Fruit fly (Drosophila melanogaster) whole organism, adult: ENCODE data around the gene CG14451.
A peak's percentile ranks its signal among the peaks of the same experiment; 100 is the strongest.

Experiments used
- CG11617 ChIP-seq: fragments of 200-800 bp; sonication (Bioruptor generic); optimal IDR thresholded peaks from 2 replicates; lab custom pipeline; 2017; ENCODE audit warnings: mild to moderate bottlenecking, missing biosample characterization, missing genetic modification reagents, missing genetic modification characterization
- CG12768 ChIP-seq: fragments of 200-800 bp; sonication (Bioruptor generic); optimal IDR thresholded peaks from 2 replicates; lab custom pipeline; 2017; ENCODE audit warnings: missing biosample characterization, missing genetic modification characterization, mild to moderate bottlenecking, moderate library complexity, missing genetic modification reagents
- CG14711 ChIP-seq: fragments of 200-800 bp; sonication (Bioruptor generic); optimal IDR thresholded peaks from 2 replicates; lab custom pipeline; 2018; ENCODE audit warnings: missing biosample characterization, mild to moderate bottlenecking, missing genetic modification characterization, moderate library complexity
- CG1620 ChIP-seq: fragments of 200-800 bp; sonication (Bioruptor generic); optimal IDR thresholded peaks from 2 replicates; lab custom pipeline; 2016; ENCODE audit warnings: missing biosample characterization, missing genetic modification characterization
- CG33017 ChIP-seq: fragments of 200-800 bp; sonication (Bioruptor generic); optimal IDR thresholded peaks from 2 replicates; lab custom pipeline; 2018; ENCODE audit warnings: missing biosample characterization, mild to moderate bottlenecking, missing genetic modification characterization, moderate library complexity
- CG5204 ChIP-seq: fragments of 200-800 bp; sonication (Bioruptor generic); optimal IDR thresholded peaks from 2 replicates; lab custom pipeline; 2016; ENCODE audit warnings: missing biosample characterization, missing genetic modification characterization
- CG7045 ChIP-seq: fragments of 200-800 bp; sonication (Bioruptor generic); optimal IDR thresholded peaks from 2 replicates; lab custom pipeline; 2017; ENCODE audit warnings: missing biosample characterization, mild to moderate bottlenecking, missing genetic modification characterization
- CG7101 ChIP-seq: fragments of 200-800 bp; sonication (Bioruptor generic); optimal IDR thresholded peaks from 2 replicates; lab custom pipeline; 2018; ENCODE audit warnings: missing biosample characterization, mild to moderate bottlenecking, missing genetic modification characterization, moderate library complexity
- Clk ChIP-seq: fragments of 200-800 bp; sonication (Bioruptor generic); optimal IDR thresholded peaks from 2 replicates; lab custom pipeline; 2017; ENCODE audit warnings: missing biosample characterization, missing genetic modification characterization
- Crg-1 ChIP-seq: fragments of 200-800 bp; sonication (Bioruptor generic); optimal IDR thresholded peaks from 2 replicates; lab custom pipeline; 2016; ENCODE audit warnings: missing biosample characterization, missing genetic modification characterization
- Hr96 ChIP-seq: fragments of 200-800 bp; sonication (Bioruptor generic); optimal IDR thresholded peaks from 2 replicates; lab custom pipeline; 2016; ENCODE audit warnings: missing biosample characterization, missing genetic modification characterization
- Mnt ChIP-seq: fragments of 200-800 bp; sonication (Bioruptor generic); optimal IDR thresholded peaks from 2 replicates; lab custom pipeline; 2016; ENCODE audit warnings: missing biosample characterization, mild to moderate bottlenecking, missing genetic modification characterization
- bab1 ChIP-seq: fragments of 200-800 bp; sonication (Bioruptor generic); optimal IDR thresholded peaks from 3 replicates; lab custom pipeline; 2019; ENCODE audit warnings: missing biosample characterization, mild to moderate bottlenecking, missing genetic modification characterization, moderate library complexity
- cic ChIP-seq: fragments of 200-800 bp; sonication (Bioruptor generic); optimal IDR thresholded peaks from 2 replicates; lab custom pipeline; 2017; ENCODE audit warnings: missing biosample characterization, mild to moderate bottlenecking, missing genetic modification characterization, moderate library complexity
- cnc ChIP-seq, 2 experiments: fragments of >200 bp; optimal IDR thresholded peaks; 2 replicates each; lab custom pipeline; 2017
- kay ChIP-seq: fragments of 200-800 bp; sonication (Bioruptor generic); peaks from one replicate; lab custom pipeline; 2016; ENCODE audit warnings: missing biosample characterization, missing genetic modification characterization, borderline replicate concordance
- ovo ChIP-seq: fragments of 200-800 bp; sonication (Bioruptor generic); optimal IDR thresholded peaks from 2 replicates; lab custom pipeline; 2016; ENCODE audit warnings: missing biosample characterization, missing genetic modification characterization
- tj ChIP-seq: fragments of 200-800 bp; sonication (Bioruptor generic); optimal IDR thresholded peaks from 3 replicates; lab custom pipeline; 2017; ENCODE audit warnings: missing biosample characterization, mild to moderate bottlenecking, missing genetic modification characterization, moderate library complexity
- toe ChIP-seq: fragments of 200-800 bp; sonication (Bioruptor generic); optimal IDR thresholded peaks from 2 replicates; lab custom pipeline; 2016; ENCODE audit warnings: missing biosample characterization, missing genetic modification characterization

CG14451 gene

dm6 chr3L:22737732-22738611 lies 16.1 kb upstream of the CG14451 start, which contains the start of gene CG11241:
Gene CG11241, minus strand, starts transcription at chr3L:22738420.
- TF ChIP-seq CG7045 (GFP tag; lab: Kevin White, UChicago) (no peak), Hr96 (GFP tag; lab: Kevin White, UChicago) (peak; percentile 3), tj (GFP tag; lab: Kevin White, UChicago) (no peak), cic (GFP tag; lab: Kevin White, UChicago) (peak; percentile 10), Clk (GFP tag; lab: Kevin White, UChicago) (no peak), CG33017 (no peak), Mnt (GFP tag; lab: Kevin White, UChicago) (peak; percentile 74), ovo (GFP tag; lab: Kevin White, UChicago) (peak; percentile 30), kay (GFP tag; lab: Kevin White, UChicago) (peak; percentile 26), CG12768 (GFP tag; lab: Kevin White, UChicago) (peak; percentile 1)

dm6 chr3L:22733607-22734006 lies 11.7 kb upstream of the CG14451 start:
- TF ChIP-seq kay (GFP tag; lab: Kevin White, UChicago) = peak; percentile 54
- TF ChIP-seq cnc (optimal IDR thresholded peaks at IDR 0.05; lab: Kevin White, UChicago) = no peak
- TF ChIP-seq CG1620 (GFP tag; lab: Kevin White, UChicago) = no peak

- TF ChIP-seq CG12768 (GFP tag; lab: Kevin White, UChicago) (no peak), ovo (GFP tag; lab: Kevin White, UChicago) (no peak), CG1620 (GFP tag; lab: Kevin White, UChicago) (no peak), tj (GFP tag; lab: Kevin White, UChicago) (no peak), CG5204 (GFP tag; lab: Kevin White, UChicago) (no peak), Crg-1 (GFP tag; lab: Kevin White, UChicago) (no peak), cic (GFP tag; lab: Kevin White, UChicago) (no peak), cnc (optimal IDR thresholded peaks at IDR 0.05; lab: Kevin White, UChicago) (no peak), CG7045 (GFP tag; lab: Kevin White, UChicago) (no peak)
Measured at dm6 chr3L:22731393-22731792, 9.5 kb upstream of the CG14451 start.

dm6 chr3L:22729466-22729865 lies 7.6 kb upstream of the CG14451 start, which contains the start of gene CG32454:
Gene CG32454, plus strand, starts transcription at chr3L:22729766.
- TF ChIP-seq kay (GFP tag; lab: Kevin White, UChicago) (peak; percentile 71), cnc (optimal IDR thresholded peaks at IDR 0.05; lab: Kevin White, UChicago) (no peak)

dm6 chr3L:22727739-22728335 lies 5.9 kb upstream of the CG14451 start, which contains the start of the genes CG14450 and CG11367:
Gene CG14450, minus strand, starts transcription at chr3L:22727789.
Gene CG11367, plus strand, starts transcription at chr3L:22728111.
- TF ChIP-seq bab1 (GFP tag; lab: Kevin White, UChicago) (peak; percentile 34), CG14711 (peak; percentile 26), CG5204 (GFP tag; lab: Kevin White, UChicago) (peak; percentile 15), kay (GFP tag; lab: Kevin White, UChicago) (no peak), CG11617 (GFP tag; lab: Kevin White, UChicago) (peak; percentile 2), cnc (optimal IDR thresholded peaks at IDR 0.05; lab: Kevin White, UChicago) (no peak), cic (GFP tag; lab: Kevin White, UChicago) (peak; percentile 40), CG33017 (peak; percentile 19), ovo (GFP tag; lab: Kevin White, UChicago) (peak; percentile 16), CG12768 (GFP tag; lab: Kevin White, UChicago) (peak; percentile 19), CG1620 (GFP tag; lab: Kevin White, UChicago) (no peak), Mnt (GFP tag; lab: Kevin White, UChicago) (no peak), CG7045 (GFP tag; lab: Kevin White, UChicago) (no peak), CG7101 (no peak), toe (GFP tag; lab: Kevin White, UChicago) (no peak)

- TF ChIP-seq ovo (GFP tag; lab: Kevin White, UChicago) = no peak
- TF ChIP-seq Mnt (GFP tag; lab: Kevin White, UChicago) = no peak
- no peak for TF ChIP-seq CG7101
- TF ChIP-seq Clk (GFP tag; lab: Kevin White, UChicago) = no peak
- TF ChIP-seq CG5204 (GFP tag; lab: Kevin White, UChicago) = no peak
- TF ChIP-seq CG11617 (GFP tag; lab: Kevin White, UChicago) = no peak
- no peak for TF ChIP-seq CG12768 (GFP tag; lab: Kevin White, UChicago)
- TF ChIP-seq tj (GFP tag; lab: Kevin White, UChicago) = peak; percentile 78
Measured at dm6 chr3L:22724046-22724771, 2.3 kb upstream of the CG14451 start.
